Worm (Caenorhabditis elegans) whole organism, L3 larva: ENCODE data around the gene F59B2.15.

Experiments used
- aly-2 ChIP-seq: fragments of 150-350 bp; optimal IDR thresholded peaks from 2 replicates; lab custom pipeline; 2014; ENCODE audit warnings: missing biosample characterization, missing genetic modification characterization
- ceh-28 ChIP-seq: fragments of 150-350 bp; optimal IDR thresholded peaks from 2 replicates; lab custom pipeline; 2014; ENCODE audit warnings: missing biosample characterization, missing genetic modification reagents, missing genetic modification characterization
- elt-1 ChIP-seq: fragments of 150-350 bp; optimal IDR thresholded peaks from 2 replicates; lab custom pipeline; 2014; ENCODE audit warnings: missing biosample characterization, missing genetic modification characterization
- hmg-11 ChIP-seq: sonication (generic microtip); optimal IDR thresholded peaks from 2 replicates; lab custom pipeline; 2016; ENCODE audit warnings: missing genetic modification characterization, missing compliant biosample characterization
- jun-1 ChIP-seq: fragments of 150-350 bp; optimal IDR thresholded peaks from 2 replicates; lab custom pipeline; 2014; ENCODE audit warnings: missing biosample characterization, missing genetic modification reagents, missing genetic modification characterization
- nhr-28 ChIP-seq: fragments of 150-350 bp; optimal IDR thresholded peaks from 2 replicates; lab custom pipeline; 2014; ENCODE audit warnings: missing biosample characterization, missing genetic modification characterization
- unc-39 ChIP-seq: sonication (generic microtip); optimal IDR thresholded peaks from 4 replicates; lab custom pipeline; 2017; ENCODE audit warnings: missing biosample characterization, missing genetic modification characterization
- ztf-4 ChIP-seq: fragments of 150-350 bp; optimal IDR thresholded peaks from 2 replicates; lab custom pipeline; 2014; ENCODE audit warnings: missing biosample characterization, missing genetic modification characterization

- TF ChIP-seq ceh-28 (tag; lab: Kevin White, UChicago) (no peak), nhr-28 (no peak), elt-1 (no peak), hmg-11 (tag; lab: Kevin White, UChicago) (no peak), jun-1 (tag; lab: Kevin White, UChicago) (no peak), unc-39 (tag; lab: Kevin White, UChicago) (no peak), aly-2 (tag; lab: Kevin White, UChicago) (no peak), ztf-4 (tag; lab: Kevin White, UChicago) (no peak)
Measured at ce11 chrIII:8984412-8984811, 18.0 kb downstream of the F59B2.15 start.
